Fruit fly (Drosophila melanogaster) whole organism, adult: ENCODE results near the gene MESR3.

Source experiments
- CG11617 ChIP-seq: fragments of 200-800 bp; sonication (Bioruptor generic); optimal IDR thresholded peaks from 2 replicates; lab custom pipeline; 2017; ENCODE audit warnings: mild to moderate bottlenecking, missing biosample characterization, missing genetic modification reagents, missing genetic modification characterization
- CG12768 ChIP-seq: fragments of 200-800 bp; sonication (Bioruptor generic); optimal IDR thresholded peaks from 2 replicates; lab custom pipeline; 2017; ENCODE audit warnings: missing biosample characterization, missing genetic modification characterization, mild to moderate bottlenecking, moderate library complexity, missing genetic modification reagents
- CG14711 ChIP-seq: fragments of 200-800 bp; sonication (Bioruptor generic); optimal IDR thresholded peaks from 2 replicates; lab custom pipeline; 2018; ENCODE audit warnings: missing biosample characterization, mild to moderate bottlenecking, missing genetic modification characterization, moderate library complexity
- CG1620 ChIP-seq: fragments of 200-800 bp; sonication (Bioruptor generic); optimal IDR thresholded peaks from 2 replicates; lab custom pipeline; 2016; ENCODE audit warnings: missing biosample characterization, missing genetic modification characterization
- CG33017 ChIP-seq: fragments of 200-800 bp; sonication (Bioruptor generic); optimal IDR thresholded peaks from 2 replicates; lab custom pipeline; 2018; ENCODE audit warnings: missing biosample characterization, mild to moderate bottlenecking, missing genetic modification characterization, moderate library complexity
- CG5204 ChIP-seq: fragments of 200-800 bp; sonication (Bioruptor generic); optimal IDR thresholded peaks from 2 replicates; lab custom pipeline; 2016; ENCODE audit warnings: missing biosample characterization, missing genetic modification characterization
- CG7045 ChIP-seq: fragments of 200-800 bp; sonication (Bioruptor generic); optimal IDR thresholded peaks from 2 replicates; lab custom pipeline; 2017; ENCODE audit warnings: missing biosample characterization, mild to moderate bottlenecking, missing genetic modification characterization
- CG7101 ChIP-seq: fragments of 200-800 bp; sonication (Bioruptor generic); optimal IDR thresholded peaks from 2 replicates; lab custom pipeline; 2018; ENCODE audit warnings: missing biosample characterization, mild to moderate bottlenecking, missing genetic modification characterization, moderate library complexity
- Clk ChIP-seq: fragments of 200-800 bp; sonication (Bioruptor generic); optimal IDR thresholded peaks from 2 replicates; lab custom pipeline; 2017; ENCODE audit warnings: missing biosample characterization, missing genetic modification characterization
- Crg-1 ChIP-seq: fragments of 200-800 bp; sonication (Bioruptor generic); optimal IDR thresholded peaks from 2 replicates; lab custom pipeline; 2016; ENCODE audit warnings: missing biosample characterization, missing genetic modification characterization
- Hr96 ChIP-seq: fragments of 200-800 bp; sonication (Bioruptor generic); optimal IDR thresholded peaks from 2 replicates; lab custom pipeline; 2016; ENCODE audit warnings: missing biosample characterization, missing genetic modification characterization
- Mnt ChIP-seq: fragments of 200-800 bp; sonication (Bioruptor generic); optimal IDR thresholded peaks from 2 replicates; lab custom pipeline; 2016; ENCODE audit warnings: missing biosample characterization, mild to moderate bottlenecking, missing genetic modification characterization
- bab1 ChIP-seq: fragments of 200-800 bp; sonication (Bioruptor generic); optimal IDR thresholded peaks from 3 replicates; lab custom pipeline; 2019; ENCODE audit warnings: missing biosample characterization, mild to moderate bottlenecking, missing genetic modification characterization, moderate library complexity
- cic ChIP-seq: fragments of 200-800 bp; sonication (Bioruptor generic); optimal IDR thresholded peaks from 2 replicates; lab custom pipeline; 2017; ENCODE audit warnings: missing biosample characterization, mild to moderate bottlenecking, missing genetic modification characterization, moderate library complexity
- cnc ChIP-seq, 2 experiments: fragments of >200 bp; optimal IDR thresholded peaks; 2 replicates each; lab custom pipeline; 2017
- kay ChIP-seq: fragments of 200-800 bp; sonication (Bioruptor generic); peaks from one replicate; lab custom pipeline; 2016; ENCODE audit warnings: missing biosample characterization, missing genetic modification characterization, borderline replicate concordance
- ovo ChIP-seq: fragments of 200-800 bp; sonication (Bioruptor generic); optimal IDR thresholded peaks from 2 replicates; lab custom pipeline; 2016; ENCODE audit warnings: missing biosample characterization, missing genetic modification characterization
- pad ChIP-seq: fragments of 200-800 bp; sonication (Bioruptor generic); optimal IDR thresholded peaks from 3 replicates; lab custom pipeline; 2017; ENCODE audit warnings: missing biosample characterization, missing genetic modification characterization, mild to moderate bottlenecking, moderate library complexity, missing genetic modification reagents
- tj ChIP-seq: fragments of 200-800 bp; sonication (Bioruptor generic); optimal IDR thresholded peaks from 3 replicates; lab custom pipeline; 2017; ENCODE audit warnings: missing biosample characterization, mild to moderate bottlenecking, missing genetic modification characterization, moderate library complexity
- toe ChIP-seq: fragments of 200-800 bp; sonication (Bioruptor generic); optimal IDR thresholded peaks from 2 replicates; lab custom pipeline; 2016; ENCODE audit warnings: missing biosample characterization, missing genetic modification characterization

The MESR3 gene

DNA sequence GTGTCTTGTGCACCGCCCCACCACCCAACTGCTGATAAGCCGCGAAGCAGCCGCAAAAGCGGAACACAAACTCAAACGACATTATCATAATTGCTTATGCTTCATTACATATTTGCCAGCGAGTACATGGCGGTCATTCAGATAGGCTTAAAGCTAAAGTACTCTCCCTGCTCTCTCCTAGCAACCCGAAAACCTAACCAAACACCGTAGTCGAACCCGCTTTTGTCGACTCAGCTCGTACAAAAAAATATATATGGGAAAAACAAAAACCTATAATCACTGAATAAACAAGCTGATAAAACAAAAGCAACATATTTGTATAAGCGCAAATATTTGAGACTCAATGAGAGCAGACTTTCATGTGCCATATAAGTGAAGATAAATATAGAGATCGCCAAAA, 9.9 kb downstream of the MESR3 start:
- TF ChIP-seq CG7101 (peak; percentile 9), cic (GFP tag; lab: Kevin White, UChicago) (peak; percentile 23), CG1620 (GFP tag; lab: Kevin White, UChicago) (no peak), CG12768 (no peak), toe (no peak), tj (GFP tag; lab: Kevin White, UChicago) (peak; percentile 81), ovo (GFP tag; lab: Kevin White, UChicago) (no peak)

DNA sequence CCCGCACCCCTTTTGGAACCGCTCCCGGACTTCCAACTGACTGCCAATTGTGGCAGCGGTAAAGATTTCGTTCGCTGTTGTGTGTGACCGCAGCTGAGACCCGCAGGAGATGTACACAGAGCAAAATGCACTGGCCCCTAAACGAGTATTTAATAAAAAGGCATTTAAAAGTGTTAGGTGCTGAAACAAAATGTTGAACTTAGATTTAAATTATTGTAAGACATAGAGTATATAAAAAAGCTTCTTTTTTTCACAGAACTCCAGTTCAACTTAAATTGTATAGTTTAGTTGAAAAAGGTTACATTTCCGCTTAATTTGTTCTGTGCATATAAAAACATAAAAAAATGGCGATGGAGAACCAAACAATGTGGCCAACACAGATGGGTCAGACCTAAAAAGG, 11.0 kb downstream of the MESR3 start:
- TF ChIP-seq tj (GFP tag; lab: Kevin White, UChicago) (no peak), CG5204 (GFP tag; lab: Kevin White, UChicago) (no peak), CG1620 (GFP tag; lab: Kevin White, UChicago) (no peak), Hr96 (GFP tag; lab: Kevin White, UChicago) (no peak), kay (GFP tag; lab: Kevin White, UChicago) (no peak), Mnt (GFP tag; lab: Kevin White, UChicago) (no peak), CG14711 (tag; lab: Kevin White, UChicago) (no peak), CG12768 (no peak), Clk (GFP tag; lab: Kevin White, UChicago) (no peak), CG7045 (GFP tag; lab: Kevin White, UChicago) (no peak), bab1 (GFP tag; lab: Kevin White, UChicago) (no peak), Crg-1 (GFP tag; lab: Kevin White, UChicago) (no peak), ovo (GFP tag; lab: Kevin White, UChicago) (no peak), CG11617 (no peak), CG33017 (tag; lab: Kevin White, UChicago) (no peak), CG7101 (no peak), toe (no peak), pad (GFP tag; lab: Kevin White, UChicago) (no peak), cnc (optimal IDR thresholded peaks at IDR 0.05; lab: Kevin White, UChicago) (no peak)

DNA sequence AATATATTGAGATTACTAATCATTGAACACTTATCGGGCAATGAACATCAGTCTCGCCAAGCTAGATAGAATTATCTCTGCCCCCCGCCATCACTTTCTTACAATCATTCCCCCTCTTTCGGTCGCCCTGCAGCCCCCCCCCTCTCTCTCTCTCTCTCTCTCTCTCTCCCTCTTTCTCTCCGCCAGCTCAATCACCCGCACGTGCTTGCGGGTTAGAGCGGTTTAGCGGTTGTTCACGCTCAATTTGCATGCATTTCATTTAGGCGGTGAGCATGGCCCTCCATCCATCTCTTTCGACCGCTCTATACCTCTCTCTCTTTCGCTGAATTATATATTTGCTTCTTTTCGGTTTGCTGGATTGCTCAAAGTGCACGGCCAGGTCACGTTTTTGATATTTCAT, 12.1 kb downstream of the MESR3 start:
- TF ChIP-seq CG5204 (GFP tag; lab: Kevin White, UChicago) = no peak
- TF ChIP-seq cnc (optimal IDR thresholded peaks at IDR 0.05; lab: Kevin White, UChicago) = no peak
- no peak for TF ChIP-seq Clk (GFP tag; lab: Kevin White, UChicago)
- TF ChIP-seq Mnt (GFP tag; lab: Kevin White, UChicago) = peak; percentile 10

DNA sequence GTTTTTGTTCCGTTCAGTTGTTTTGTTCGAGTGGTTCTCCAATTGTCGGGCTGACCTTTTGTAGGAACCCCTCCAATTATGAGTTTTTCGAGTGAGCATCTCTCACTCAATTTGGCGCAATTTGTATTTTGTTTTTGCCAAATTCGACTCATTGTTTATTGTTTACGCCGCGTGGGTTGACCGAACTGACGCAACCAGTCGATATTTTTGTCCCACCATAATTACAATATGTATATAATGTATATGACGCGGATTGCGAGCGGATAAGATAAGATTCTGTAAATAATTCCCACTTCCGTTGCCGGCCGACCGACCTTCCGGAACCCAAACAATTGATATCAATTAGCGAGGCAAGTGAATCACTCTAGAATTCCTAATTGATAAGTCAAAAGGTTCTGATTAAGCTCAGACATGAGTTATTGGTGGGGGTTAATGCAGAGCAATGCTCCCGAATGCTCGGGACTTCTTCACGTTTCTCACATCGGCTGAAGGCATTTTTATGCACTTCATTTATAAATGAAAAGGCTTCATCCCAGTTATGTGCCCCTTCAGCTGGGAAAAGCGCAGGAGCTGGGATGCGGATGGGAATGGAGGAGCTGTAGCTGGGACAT, 13.7 kb downstream of the MESR3 start:
- TF ChIP-seq kay (GFP tag; lab: Kevin White, UChicago) (peak; percentile 22), CG12768 (no peak), Hr96 (GFP tag; lab: Kevin White, UChicago) (no peak), tj (GFP tag; lab: Kevin White, UChicago) (no peak), CG5204 (GFP tag; lab: Kevin White, UChicago) (no peak), Mnt (GFP tag; lab: Kevin White, UChicago) (no peak), CG7045 (GFP tag; lab: Kevin White, UChicago) (no peak), bab1 (GFP tag; lab: Kevin White, UChicago) (no peak)

DNA sequence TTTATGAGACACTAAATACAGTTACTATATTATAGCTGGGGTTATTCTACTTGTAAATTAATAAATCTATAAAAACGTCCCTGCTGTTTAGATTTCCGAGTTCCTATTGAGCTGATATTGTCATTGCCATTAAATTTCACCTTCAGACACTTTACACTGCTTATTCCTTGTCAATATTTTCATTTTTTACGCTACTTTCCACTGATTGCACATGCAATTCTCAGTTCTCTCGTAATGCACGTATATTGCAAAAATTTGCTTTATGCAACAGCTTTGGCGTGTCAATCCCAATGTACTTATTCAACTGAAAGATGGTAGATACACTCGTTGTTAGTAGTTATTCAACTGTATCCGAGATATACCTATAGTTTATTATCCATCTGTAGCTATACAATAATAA, 15.3 kb downstream of the MESR3 start:
- TF ChIP-seq cnc (optimal IDR thresholded peaks at IDR 0.05; lab: Kevin White, UChicago) = no peak
- peak; percentile 52 for TF ChIP-seq CG12768
- TF ChIP-seq CG11617 = no peak
- TF ChIP-seq ovo (GFP tag; lab: Kevin White, UChicago) = peak; percentile 39
- TF ChIP-seq cic (GFP tag; lab: Kevin White, UChicago) = peak; percentile 81
- peak; percentile 47 for TF ChIP-seq CG14711 (tag; lab: Kevin White, UChicago)
- no peak for TF ChIP-seq kay (GFP tag; lab: Kevin White, UChicago)
- peak; percentile 9 for TF ChIP-seq bab1 (GFP tag; lab: Kevin White, UChicago)
- peak; percentile 45 for TF ChIP-seq CG33017 (tag; lab: Kevin White, UChicago)
- TF ChIP-seq CG5204 (GFP tag; lab: Kevin White, UChicago) = no peak
- TF ChIP-seq Crg-1 (GFP tag; lab: Kevin White, UChicago) = peak; percentile 50
- peak; percentile 38 for TF ChIP-seq CG7045 (GFP tag; lab: Kevin White, UChicago)
- TF ChIP-seq Mnt (GFP tag; lab: Kevin White, UChicago) = no peak
- peak; percentile 27 for TF ChIP-seq CG7101
- no peak for TF ChIP-seq Clk (GFP tag; lab: Kevin White, UChicago)
- no peak for TF ChIP-seq toe
- TF ChIP-seq CG1620 (GFP tag; lab: Kevin White, UChicago) = no peak

DNA sequence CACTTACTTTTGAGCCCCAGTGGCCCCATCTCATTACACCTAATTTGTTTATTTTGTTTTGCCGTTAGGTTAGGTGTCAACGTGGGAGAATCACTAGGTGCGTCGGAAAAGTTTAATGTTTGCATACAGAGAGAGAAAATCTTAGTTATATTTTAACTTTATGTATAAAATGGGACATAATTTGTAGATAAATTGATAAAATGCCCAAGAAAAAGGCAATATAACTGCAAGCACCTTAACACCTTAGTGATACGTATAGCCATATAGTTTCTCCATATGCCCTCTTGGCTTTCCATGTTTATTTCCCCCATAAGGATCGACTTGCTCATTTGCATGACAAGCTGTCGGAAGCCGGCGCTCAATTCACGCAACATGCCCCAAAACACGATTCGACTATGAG, 21.9 kb downstream of the MESR3 start:
- TF ChIP-seq CG14711 (tag; lab: Kevin White, UChicago) = no peak
- TF ChIP-seq ovo (GFP tag; lab: Kevin White, UChicago) = no peak
- TF ChIP-seq Mnt (GFP tag; lab: Kevin White, UChicago) = no peak
- no peak for TF ChIP-seq tj (GFP tag; lab: Kevin White, UChicago)
- TF ChIP-seq CG7101 = no peak
- no peak for TF ChIP-seq CG1620 (GFP tag; lab: Kevin White, UChicago)
- TF ChIP-seq CG11617 = no peak
- no peak for TF ChIP-seq CG12768
- no peak for TF ChIP-seq CG33017 (tag; lab: Kevin White, UChicago)
- TF ChIP-seq cnc (optimal IDR thresholded peaks at IDR 0.05; lab: Kevin White, UChicago) = no peak
- no peak for TF ChIP-seq kay (GFP tag; lab: Kevin White, UChicago)
- no peak for TF ChIP-seq Hr96 (GFP tag; lab: Kevin White, UChicago)
- no peak for TF ChIP-seq Clk (GFP tag; lab: Kevin White, UChicago)
- TF ChIP-seq Crg-1 (GFP tag; lab: Kevin White, UChicago) = no peak
- no peak for TF ChIP-seq pad (GFP tag; lab: Kevin White, UChicago)
- no peak for TF ChIP-seq bab1 (GFP tag; lab: Kevin White, UChicago)
- no peak for TF ChIP-seq CG5204 (GFP tag; lab: Kevin White, UChicago)
- TF ChIP-seq toe = no peak
- TF ChIP-seq CG7045 (GFP tag; lab: Kevin White, UChicago) = no peak
